Fruit fly (Drosophila melanogaster): ENCODE data around the gene Tg.

Tg gene

DNA sequence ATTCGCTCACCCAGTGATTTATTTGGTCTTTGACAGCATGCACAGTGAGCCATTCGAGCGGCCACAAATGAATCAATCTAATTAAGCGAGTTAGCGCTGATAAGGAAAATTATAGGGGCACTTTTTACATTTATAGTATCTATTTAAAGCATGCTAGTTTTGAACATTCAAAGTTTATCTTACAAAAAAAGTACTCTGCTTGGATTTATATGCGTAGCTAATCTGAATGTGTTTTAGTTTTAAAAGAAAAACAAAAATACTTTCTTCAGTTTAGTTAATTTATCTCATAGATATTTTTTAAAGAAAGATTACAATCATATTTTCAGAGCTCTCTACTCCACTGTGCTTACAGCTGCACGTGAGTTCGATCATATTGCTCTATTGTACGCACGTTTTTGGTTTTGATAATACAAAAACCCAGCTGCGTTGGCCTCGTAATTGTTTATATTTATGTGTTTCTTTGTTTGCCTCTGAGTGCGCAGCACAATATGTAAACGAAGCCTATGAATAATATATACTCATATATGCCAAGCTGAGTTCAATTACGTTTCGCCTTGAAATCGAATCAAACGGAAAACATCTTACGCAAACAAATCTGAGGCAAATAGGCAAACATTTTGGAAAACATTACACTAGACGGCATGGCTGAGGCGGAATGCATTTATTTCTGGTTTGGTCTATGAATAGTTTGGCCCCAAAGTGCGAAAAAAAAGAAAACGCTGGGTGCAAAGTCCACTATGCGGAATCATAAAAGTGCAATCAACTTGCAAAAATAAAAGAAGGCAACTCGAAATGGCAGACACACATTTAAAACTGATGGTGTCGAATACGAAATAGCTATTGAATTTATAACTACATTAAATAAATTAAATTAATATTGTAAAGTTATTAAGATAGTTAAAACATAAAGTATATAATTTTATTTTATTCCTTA lies 9.2 kb upstream of the Tg start:
- peak; percentile 32 for TF ChIP-seq CG17801 (GFP tag; optimal IDR thresholded peaks at IDR 0.05; ENCODE audit: partially characterized antibody)

DNA sequence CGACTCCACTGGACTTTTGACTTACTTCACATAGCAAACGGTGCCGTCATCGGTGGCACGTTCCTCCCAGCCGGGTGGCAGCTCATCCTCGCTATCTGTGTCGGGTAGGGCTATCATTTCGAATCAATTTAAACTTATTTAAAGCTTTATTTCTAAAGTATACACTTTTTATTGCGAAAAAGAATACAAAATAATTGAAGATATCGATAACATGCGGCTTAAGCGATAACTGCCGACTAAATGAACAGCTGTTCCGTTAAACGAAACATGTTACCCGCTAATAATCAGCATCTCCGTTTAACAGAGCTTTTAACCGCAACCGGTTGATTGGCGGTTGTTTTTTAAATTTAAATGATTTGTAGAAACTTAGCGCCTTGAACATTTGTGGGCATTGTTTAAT lies 7.1 kb upstream of the Tg start, which contains the start of gene Wwox:
Gene Wwox, minus strand, starts transcription at position 215 of the 400 bp plus-strand sequence.
- TF ChIP-seq CG17801 (GFP tag; optimal IDR thresholded peaks at IDR 0.05; ENCODE audit: partially characterized antibody): no peak

DNA sequence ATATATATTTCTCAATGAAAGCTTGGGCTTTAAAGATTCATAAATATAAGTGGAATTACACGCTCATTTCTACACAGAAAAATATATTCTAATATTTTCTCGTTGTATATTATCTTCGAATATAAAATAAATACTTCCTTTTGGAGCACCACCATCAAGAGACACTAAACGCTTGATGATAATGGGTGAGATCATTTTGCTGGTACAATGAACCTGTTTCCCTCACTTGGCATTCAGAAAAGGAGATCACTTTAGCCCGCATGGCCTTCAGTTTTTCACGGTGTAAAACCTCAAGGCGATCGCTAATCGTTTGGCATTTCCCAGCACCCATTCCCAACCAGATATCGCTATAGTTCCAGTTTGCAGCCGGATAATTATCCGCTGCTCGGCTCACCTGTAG lies 5.2 kb upstream of the Tg start:
- no peak for TF ChIP-seq CG17801 (GFP tag; optimal IDR thresholded peaks at IDR 0.05; ENCODE audit: partially characterized antibody)

DNA sequence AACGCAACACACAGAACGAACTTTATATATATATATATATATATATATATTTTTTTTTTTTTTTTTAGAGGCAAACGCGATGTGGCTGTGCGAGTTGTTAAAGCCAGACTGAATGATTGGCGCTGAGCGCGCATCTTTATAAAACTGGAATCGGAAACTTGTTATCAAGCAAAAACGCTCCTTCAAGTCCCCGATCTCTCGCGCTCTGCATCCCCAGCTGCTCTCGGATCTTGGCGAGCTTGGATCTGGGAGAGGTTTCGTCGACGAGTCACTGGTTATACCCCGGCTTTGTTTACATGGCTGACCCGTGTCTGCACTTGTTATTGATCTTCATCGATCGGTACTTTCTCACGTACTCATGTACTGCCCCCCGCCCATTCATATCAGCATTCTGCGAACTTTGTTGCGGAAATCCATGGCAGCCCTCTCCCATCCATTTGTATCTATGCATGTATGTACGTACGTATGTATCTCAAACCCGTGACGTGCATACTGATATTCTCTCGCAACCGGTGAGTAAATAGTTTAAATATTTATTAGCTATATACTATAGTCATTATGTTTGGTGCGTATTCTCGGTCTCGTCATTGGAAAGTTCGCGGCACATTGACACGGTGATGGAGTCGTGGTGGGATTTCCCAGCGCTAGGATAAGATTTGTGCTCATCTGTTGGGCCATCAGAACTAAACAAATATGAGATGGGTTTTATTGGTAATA lies 3.9 kb upstream of the Tg start, which contains the start of gene Spn28Dc:
Gene Spn28Dc, minus strand, starts transcription at position 51 of the 717 bp plus-strand sequence.
- no peak for TF ChIP-seq CG17801 (GFP tag; optimal IDR thresholded peaks at IDR 0.05; ENCODE audit: partially characterized antibody)

DNA sequence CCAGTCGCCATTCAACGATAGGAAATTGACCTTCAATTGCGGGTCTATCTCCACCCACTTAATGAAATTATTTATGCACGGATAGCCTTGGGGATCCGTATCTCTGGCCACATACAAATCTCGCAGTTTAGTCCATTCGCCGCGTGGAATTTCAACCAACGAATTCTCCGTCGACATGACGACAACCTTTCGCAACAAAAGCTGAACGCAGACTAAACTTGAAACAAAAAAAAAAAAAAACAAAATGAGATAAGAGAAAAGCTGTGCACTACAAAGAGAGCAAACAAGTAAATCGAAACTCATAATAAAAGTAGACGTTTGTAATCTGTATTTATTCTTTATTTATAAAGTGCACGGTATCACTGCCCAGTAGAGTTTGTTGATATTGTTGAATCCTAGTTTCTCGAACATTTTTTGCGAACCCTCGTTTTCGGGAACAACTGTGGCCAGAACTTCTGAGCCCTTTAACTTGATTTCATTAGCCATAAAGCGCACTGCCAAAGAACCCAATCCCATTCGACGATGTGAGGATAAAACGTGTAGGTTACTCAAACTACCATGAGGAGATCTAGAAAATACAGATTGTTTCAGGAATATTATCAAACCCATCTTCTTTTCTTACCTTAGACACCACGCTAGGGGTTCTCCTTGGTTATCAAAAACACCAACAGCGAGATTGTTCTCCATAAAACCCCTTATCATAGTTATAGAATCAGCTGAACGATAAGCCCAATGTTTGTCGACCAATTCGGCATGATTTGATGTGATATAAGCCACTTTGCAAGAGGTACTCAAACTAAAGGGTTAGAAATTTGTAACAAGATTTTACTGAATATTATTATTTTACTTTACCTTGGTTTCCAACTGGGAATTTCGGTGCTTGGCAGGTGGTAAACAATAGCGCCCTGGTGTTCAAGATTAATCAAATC lies 1.7 kb upstream of the Tg start, which contains the start of gene CG12560:
Gene CG12560, minus strand, starts transcription at position 195 of the 929 bp plus-strand sequence.
- no peak for TF ChIP-seq CG17801 (GFP tag; optimal IDR thresholded peaks at IDR 0.05; ENCODE audit: partially characterized antibody)

DNA sequence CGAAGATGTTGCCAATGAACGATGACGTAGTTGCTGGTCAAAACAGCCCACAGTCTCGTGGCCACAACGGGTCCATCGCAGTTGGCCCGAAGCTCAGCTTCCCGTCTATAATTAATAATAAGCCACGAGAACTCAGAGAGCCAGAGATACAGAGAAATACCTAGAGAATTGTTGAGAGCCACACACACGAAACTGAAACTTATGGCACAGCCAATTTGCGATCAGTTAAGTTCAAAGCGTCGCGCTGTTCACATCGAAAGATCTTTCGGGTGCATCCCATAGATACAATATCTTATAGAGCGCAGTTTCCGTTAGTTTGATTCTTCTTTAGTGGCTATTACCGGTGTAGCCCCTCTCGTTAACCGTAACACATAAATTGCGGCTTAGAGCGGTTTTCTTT lies 1.3 kb downstream of the Tg start:
- no peak for TF ChIP-seq CG17801 (GFP tag; optimal IDR thresholded peaks at IDR 0.05; ENCODE audit: partially characterized antibody)

DNA sequence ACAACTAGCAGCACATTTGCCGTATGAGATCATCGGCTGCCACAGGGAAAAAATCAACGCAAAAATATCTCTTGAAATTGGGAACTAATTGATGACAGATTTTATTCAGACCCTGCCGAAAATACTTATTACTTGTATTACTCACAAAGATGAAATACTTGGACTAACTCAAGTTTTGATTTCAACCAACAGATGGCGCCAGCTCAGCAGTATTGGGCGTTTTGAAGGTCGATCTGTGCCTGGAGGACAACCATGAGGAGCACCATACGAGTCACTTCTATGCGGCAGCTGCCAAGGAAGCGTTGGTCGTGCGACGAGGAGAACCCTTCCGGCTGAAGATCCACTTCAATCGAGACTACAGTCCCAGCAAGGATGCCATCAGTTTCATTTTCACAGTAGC lies 13.1 kb downstream of the Tg start:
- TF ChIP-seq CG17801 (GFP tag; optimal IDR thresholded peaks at IDR 0.05; ENCODE audit: partially characterized antibody): no peak

DNA sequence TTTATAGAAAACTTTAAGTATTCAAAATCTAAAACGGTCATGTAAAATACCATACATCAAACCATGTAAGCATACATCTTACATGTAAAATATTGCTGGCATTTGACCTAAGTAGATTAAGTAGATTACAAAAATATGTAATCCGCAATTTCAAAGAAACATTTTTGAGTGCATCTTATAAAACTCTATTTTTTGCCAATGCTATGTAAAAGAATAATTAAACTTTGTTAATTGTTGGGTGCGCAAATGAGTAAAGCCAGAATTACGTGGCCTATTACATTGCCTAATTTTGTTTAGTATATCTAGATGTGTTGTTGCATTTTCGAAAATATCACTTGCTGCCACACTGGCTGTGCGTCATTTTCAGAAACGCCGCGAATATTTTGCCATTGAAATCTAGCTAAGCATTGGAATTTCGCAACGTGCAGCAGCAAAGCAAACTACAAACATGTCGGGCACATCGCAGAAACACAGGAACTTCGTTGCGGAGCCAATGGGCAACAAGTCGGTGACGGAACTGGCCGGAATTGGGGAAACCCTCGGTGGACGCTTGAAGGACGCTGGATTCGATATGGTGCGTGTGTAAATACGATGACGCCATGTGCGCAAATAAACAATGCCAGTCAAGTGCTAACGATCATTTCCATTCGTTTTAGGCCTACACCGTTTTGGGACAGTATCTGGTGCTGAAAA lies 18.1 kb downstream of the Tg start, which contains the start of gene baf:
Gene baf, plus strand, starts transcription at position 303 of the 693 bp plus-strand sequence.
- no peak for TF ChIP-seq CG17801 (GFP tag; optimal IDR thresholded peaks at IDR 0.05; ENCODE audit: partially characterized antibody)

DNA sequence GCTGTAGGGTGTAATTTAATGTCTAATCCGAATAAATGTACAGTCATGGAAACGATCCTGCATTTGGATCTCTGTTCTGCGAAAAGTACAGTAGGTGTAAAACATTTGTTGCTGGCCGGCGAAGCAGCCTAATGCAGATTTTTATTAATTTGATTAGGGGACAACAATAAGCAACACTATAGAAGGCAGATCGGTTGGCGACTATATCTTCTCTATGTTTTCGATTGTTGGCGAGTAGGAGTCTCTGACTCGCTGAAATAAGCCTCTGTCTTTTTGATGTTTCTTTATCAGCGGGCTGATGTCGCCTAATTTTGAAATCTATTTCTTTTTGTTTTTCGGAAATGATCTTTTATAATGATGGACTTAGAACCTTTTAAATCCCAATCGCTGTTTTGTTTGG lies 18.9 kb downstream of the Tg start:
- no peak for TF ChIP-seq CG17801 (GFP tag; optimal IDR thresholded peaks at IDR 0.05; ENCODE audit: partially characterized antibody)

DNA sequence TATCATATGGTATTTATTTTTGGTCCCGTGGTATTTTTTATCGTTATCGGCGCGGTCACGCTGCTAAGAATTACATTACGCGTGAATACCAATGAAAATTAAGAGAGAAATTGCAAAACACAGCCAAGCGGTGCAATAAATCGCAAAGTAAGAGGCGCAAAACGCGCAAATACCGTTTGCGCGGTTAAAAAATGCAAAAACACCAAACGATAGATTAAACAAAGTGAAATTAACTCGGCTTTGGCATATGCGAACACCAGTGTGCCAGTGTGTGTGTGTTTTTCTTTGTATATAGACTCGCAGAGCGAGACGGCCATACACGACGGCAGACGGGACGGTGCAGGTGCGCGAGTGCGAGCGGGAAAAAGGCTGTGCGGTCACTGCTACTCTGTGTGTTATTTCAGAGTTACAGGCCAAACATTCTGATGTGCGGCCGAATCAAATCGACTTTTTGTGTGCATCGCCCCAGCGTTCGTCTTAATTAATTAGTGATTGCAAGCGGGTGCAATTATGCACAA lies 19.5 kb downstream of the Tg start, which contains the start of gene Cka:
Gene Cka, plus strand, starts transcription at position 29 of the 518 bp plus-strand sequence.
- no peak for TF ChIP-seq CG17801 (GFP tag; optimal IDR thresholded peaks at IDR 0.05; ENCODE audit: partially characterized antibody)

DNA sequence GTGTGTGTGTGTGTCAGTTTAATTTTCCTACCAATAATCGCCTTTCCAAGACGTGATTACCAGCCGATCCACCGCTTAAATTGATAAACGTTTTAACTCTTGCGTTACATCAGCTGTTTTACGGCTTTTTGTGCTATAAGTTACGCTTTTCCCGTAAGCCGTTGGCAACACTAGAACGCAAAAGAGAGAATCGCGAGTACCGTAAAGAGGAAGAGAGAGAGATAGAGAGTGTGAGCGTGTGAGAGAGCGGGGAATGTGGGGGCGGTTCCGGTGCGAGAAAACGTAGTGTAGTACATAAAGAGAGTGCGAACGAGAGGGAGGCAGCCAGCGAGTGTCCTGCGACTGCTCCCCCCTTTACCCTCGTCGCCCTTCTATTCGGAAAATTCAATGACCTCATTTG lies 20.4 kb downstream of the Tg start:
- TF ChIP-seq CG17801 (GFP tag; optimal IDR thresholded peaks at IDR 0.05; ENCODE audit: partially characterized antibody): peak; percentile 42

DNA sequence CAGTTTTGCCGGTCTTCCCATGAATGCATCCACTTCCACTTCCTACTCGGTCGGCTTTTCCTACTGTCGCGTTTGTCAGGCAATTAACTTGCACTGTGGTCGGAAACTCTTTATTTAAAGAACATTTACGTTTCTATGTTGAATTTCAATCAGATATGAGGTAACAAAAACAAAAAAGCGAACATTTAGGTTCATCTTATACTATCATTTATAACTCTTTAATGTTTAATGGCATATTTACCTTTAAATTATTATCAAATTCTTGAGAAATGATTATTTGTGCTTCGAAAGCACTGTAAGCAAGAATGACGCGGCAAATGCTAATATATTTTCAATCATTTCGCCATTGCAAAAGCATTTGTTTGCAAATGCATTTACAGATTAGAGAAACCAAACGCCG lies 22.6 kb downstream of the Tg start:
- TF ChIP-seq CG17801 (GFP tag; optimal IDR thresholded peaks at IDR 0.05; ENCODE audit: partially characterized antibody): no peak

DNA sequence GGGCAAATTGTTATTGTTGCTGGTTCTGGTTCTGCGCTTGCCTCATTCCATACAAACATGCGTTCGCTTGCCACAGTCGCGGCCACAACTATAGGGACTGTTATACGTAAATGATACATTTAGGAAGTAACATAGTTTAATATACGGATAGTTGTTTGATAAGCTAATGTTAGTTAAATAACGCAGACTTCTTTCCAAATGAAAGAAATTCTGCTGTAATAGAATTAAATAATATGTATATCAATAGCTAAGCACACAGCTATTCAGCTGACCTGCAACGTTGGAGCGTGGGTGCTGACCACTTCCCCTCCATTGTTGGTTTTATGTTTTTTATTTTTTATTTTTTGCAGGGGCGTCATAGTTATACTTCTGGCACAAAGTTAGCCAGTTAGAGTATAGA lies 23.5 kb downstream of the Tg start:
- TF ChIP-seq CG17801 (GFP tag; optimal IDR thresholded peaks at IDR 0.05; ENCODE audit: partially characterized antibody): peak; percentile 26

DNA sequence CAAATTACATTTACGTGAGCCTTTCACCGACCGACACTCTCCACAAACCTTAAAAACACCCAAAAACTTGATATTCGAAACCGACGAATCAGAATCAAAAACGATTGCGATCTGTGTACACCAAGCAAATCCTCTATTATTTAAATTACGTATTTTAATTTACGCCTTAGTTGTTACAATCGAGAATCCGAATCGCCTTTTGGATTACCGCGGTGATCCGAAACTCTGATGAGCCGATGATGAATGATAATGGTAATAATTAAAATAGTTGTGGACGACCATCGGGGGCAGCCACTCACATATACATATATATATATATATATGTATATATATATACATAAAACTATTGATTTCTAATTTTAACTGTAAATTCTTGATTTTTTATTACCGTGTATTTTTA lies 28.5 kb downstream of the Tg start, which contains the start of gene CG7367:
Gene CG7367, minus strand, starts transcription at position 101 of the 400 bp plus-strand sequence.
- no peak for TF ChIP-seq CG17801 (GFP tag; optimal IDR thresholded peaks at IDR 0.05; ENCODE audit: partially characterized antibody)

Measured in ovary, adult (tissue).